Worm (Caenorhabditis elegans) whole organism, mixed stage, embryonic: Measurements from ENCODE around the gene fbxa-19.

Experiments
- elt-1 ChIP-seq: sonication (generic microtip); optimal IDR thresholded peaks from 2 replicates; lab custom pipeline; 2017; ENCODE audit warnings: missing genetic modification characterization, mild to moderate bottlenecking, missing compliant biosample characterization, antibody characterized with exemption, moderate library complexity, borderline replicate concordance; ENCODE audit not compliant: insufficient read depth
- elt-3 ChIP-seq: fragments of 150-350 bp; optimal IDR thresholded peaks from 2 replicates; lab custom pipeline; 2014; ENCODE audit warnings: missing biosample characterization, missing genetic modification characterization
- ham-2 ChIP-seq: fragments of 200-800 bp; sonication (Bioruptor generic); optimal IDR thresholded peaks from 2 replicates; lab custom pipeline; 2018; ENCODE audit warnings: mild to moderate bottlenecking, missing genetic modification characterization, missing compliant biosample characterization
- mep-1 ChIP-seq: fragments of 150-350 bp; optimal IDR thresholded peaks from 2 replicates; lab custom pipeline; 2017; ENCODE audit warnings: missing biosample characterization, missing genetic modification reagents, missing genetic modification characterization, inconsistent platforms
- nhr-237 ChIP-seq: fragments of 150-350 bp; optimal IDR thresholded peaks from 2 replicates; lab custom pipeline; 2014; ENCODE audit warnings: missing biosample characterization, missing genetic modification characterization
- nhr-28 ChIP-seq: fragments of 150-350 bp; optimal IDR thresholded peaks from 2 replicates; lab custom pipeline; 2014; ENCODE audit warnings: missing biosample characterization, missing genetic modification characterization
- nhr-76 ChIP-seq: sonication (generic microtip); optimal IDR thresholded peaks from 2 replicates; lab custom pipeline; 2017; ENCODE audit warnings: missing biosample characterization, missing genetic modification characterization
- pha-4 ChIP-seq: fragments of 150-350 bp; optimal IDR thresholded peaks from 2 replicates; lab custom pipeline; 2018; ENCODE audit warnings: missing biosample characterization, missing genetic modification reagents, missing genetic modification characterization
- snpc-4 ChIP-seq: fragments of 150-350 bp; optimal IDR thresholded peaks from 2 replicates; lab custom pipeline; 2014; ENCODE audit warnings: missing biosample characterization, missing genetic modification characterization
- sptf-1 ChIP-seq: sonication (generic microtip); optimal IDR thresholded peaks from 2 replicates; lab custom pipeline; 2017; ENCODE audit warnings: mild to moderate bottlenecking, missing genetic modification characterization, moderate library complexity, missing compliant biosample characterization
- unc-39 ChIP-seq: fragments of 150-350 bp; optimal IDR thresholded peaks from 2 replicates; lab custom pipeline; 2014; ENCODE audit warnings: missing biosample characterization, missing genetic modification characterization
- unc-62 ChIP-seq: fragments of 150-350 bp; optimal IDR thresholded peaks from 2 replicates; lab custom pipeline; 2014; ENCODE audit warnings: missing biosample characterization, missing genetic modification reagents, missing genetic modification characterization
- ztf-11 ChIP-seq: fragments of 150-350 bp; optimal IDR thresholded peaks from 2 replicates; lab custom pipeline; 2014; ENCODE audit warnings: missing biosample characterization, missing genetic modification characterization

ce11 chrIII:1324513-1324912 is 9.3 kb downstream of the fbxa-19 start, which contains the start of gene fbxa-14:
- no peak for TF ChIP-seq nhr-237 (tag; lab: Kevin White, UChicago)
- TF ChIP-seq ztf-11 (tag; lab: Kevin White, UChicago): no peak
- TF ChIP-seq mep-1 (tag; lab: Kevin White, UChicago): no peak
- no peak for TF ChIP-seq nhr-28 (tag; lab: Kevin White, UChicago)
- no peak for TF ChIP-seq pha-4 (tag; lab: Kevin White, UChicago)
- no peak for TF ChIP-seq sptf-1
- no peak for TF ChIP-seq nhr-76 (tag; lab: Kevin White, UChicago)
- no peak for TF ChIP-seq unc-39 (tag; lab: Kevin White, UChicago)
- no peak for TF ChIP-seq snpc-4
- no peak for TF ChIP-seq unc-62 (GFP tag; lab: Kevin White, UChicago)
- TF ChIP-seq elt-3 (tag; lab: Kevin White, UChicago): no peak
- TF ChIP-seq ham-2 (GFP tag; lab: Kevin White, UChicago): no peak
- TF ChIP-seq elt-1 (tag; lab: Kevin White, UChicago): no peak
